Fruit fly (Drosophila melanogaster) whole organism, wandering third instar larva: ENCODE data around the gene lsn.

Experiments
- Abd-B ChIP-seq: fragments of >200 bp; optimal IDR thresholded peaks from 2 replicates; lab custom pipeline; 2017; ENCODE audit warnings: missing biosample characterization, missing genetic modification characterization
- CG32264 ChIP-seq: fragments of 200-800 bp; sonication (Bioruptor generic); optimal IDR thresholded peaks from 2 replicates; lab custom pipeline; 2016; ENCODE audit warnings: missing biosample characterization, missing genetic modification characterization
- CG9705 ChIP-seq: fragments of 200-800 bp; sonication (Bioruptor generic); optimal IDR thresholded peaks from 2 replicates; lab custom pipeline; 2018; ENCODE audit warnings: missing biosample characterization, mild to moderate bottlenecking, missing genetic modification characterization
- CrebA ChIP-seq: fragments of 200-800 bp; sonication (Bioruptor generic); optimal IDR thresholded peaks from 2 replicates; lab custom pipeline; 2016; ENCODE audit warnings: missing biosample characterization, mild to moderate bottlenecking, missing genetic modification characterization, borderline replicate concordance
- Dfd ChIP-seq: fragments of >200 bp; optimal IDR thresholded peaks from 2 replicates; lab custom pipeline; 2017; ENCODE audit warnings: missing biosample characterization, missing genetic modification characterization
- Dif ChIP-seq: fragments of 200-275, 200-300 bp; sonication (Bioruptor generic); optimal IDR thresholded peaks from 2 replicates; lab custom pipeline; 2018; ENCODE audit warnings: missing biosample characterization, missing genetic modification characterization; ENCODE audit not compliant: partially characterized antibody
- GATAd ChIP-seq: sonication (Bioruptor generic); optimal IDR thresholded peaks from 2 replicates; lab custom pipeline; 2016; ENCODE audit warnings: missing biosample characterization, missing genetic modification characterization
- HLH106 ChIP-seq: fragments of 200-800 bp; optimal IDR thresholded peaks from 3 replicates; lab custom pipeline; 2019; ENCODE audit warnings: missing biosample characterization, mild to moderate bottlenecking, missing genetic modification characterization, moderate library complexity
- Hnf4 ChIP-seq: fragments of 200-800 bp; sonication (Bioruptor generic); optimal IDR thresholded peaks from 2 replicates; lab custom pipeline; 2016; ENCODE audit warnings: missing biosample characterization, mild to moderate bottlenecking, missing genetic modification characterization
- Hr78 ChIP-seq: fragments of >200 bp; optimal IDR thresholded peaks from 2 replicates; lab custom pipeline; 2017; ENCODE audit warnings: missing biosample characterization, missing genetic modification characterization
- Hr83 ChIP-seq: fragments of 200-300 bp; sonication (Bioruptor generic); optimal IDR thresholded peaks from 2 replicates; lab custom pipeline; 2016; ENCODE audit warnings: missing biosample characterization, mild to moderate bottlenecking, missing genetic modification characterization, moderate library complexity; ENCODE audit not compliant: poor library complexity, severe bottlenecking
- Jra ChIP-seq: sonication (Bioruptor generic); optimal IDR thresholded peaks from 2 replicates; lab custom pipeline; 2016; ENCODE audit warnings: missing biosample characterization, missing genetic modification characterization
- Mio ChIP-seq: sonication (Bioruptor generic); optimal IDR thresholded peaks from 2 replicates; lab custom pipeline; 2016; ENCODE audit warnings: missing biosample characterization, missing genetic modification characterization
- Myc ChIP-seq: fragments of >200 bp; optimal IDR thresholded peaks from 2 replicates; lab custom pipeline; 2017
- N ChIP-seq: fragments of >200 bp; optimal IDR thresholded peaks from 2 replicates; lab custom pipeline; 2018; ENCODE audit warnings: missing biosample characterization, missing external identifiers, missing genetic modification characterization
- OdsH ChIP-seq: fragments of 200-800 bp; sonication (Bioruptor generic); optimal IDR thresholded peaks from 2 replicates; lab custom pipeline; 2016; ENCODE audit warnings: missing biosample characterization, mild to moderate bottlenecking, missing genetic modification characterization
- Rel ChIP-seq, 2 experiments: fragments of 200-800 bp; sonication (Bioruptor generic) in 1 of 2; optimal IDR thresholded peaks; 2 replicates in 1 of 2; 3 replicates in 1 of 2; lab custom pipeline; 2016 to 2019; ENCODE audit warnings: mild to moderate bottlenecking in 2 of 2, missing biosample characterization in 2 of 2, missing genetic modification characterization in 2 of 2, moderate library complexity in 1 of 2
- Sp1 ChIP-seq: fragments of 200-800 bp; sonication (Bioruptor generic); optimal IDR thresholded peaks from 3 replicates; lab custom pipeline; 2019; ENCODE audit warnings: missing biosample characterization, mild to moderate bottlenecking, missing genetic modification characterization, moderate library complexity
- Vsx2 ChIP-seq: fragments of 200-300, 225-300 bp; sonication (Bioruptor generic); optimal IDR thresholded peaks from 2 replicates; lab custom pipeline; 2018; ENCODE audit warnings: missing biosample characterization, missing genetic modification characterization; ENCODE audit not compliant: partially characterized antibody
- br ChIP-seq: fragments of 200-800 bp; sonication (Bioruptor generic); optimal IDR thresholded peaks from 2 replicates; lab custom pipeline; 2016; ENCODE audit warnings: missing biosample characterization, missing genetic modification characterization
- brk ChIP-seq: fragments of 200-800 bp; sonication (Bioruptor generic); optimal IDR thresholded peaks from 2 replicates; lab custom pipeline; 2016; ENCODE audit warnings: missing biosample characterization, mild to moderate bottlenecking, missing genetic modification characterization
- dl ChIP-seq, 2 experiments: fragments of 175-275, 200-275 bp in 1 of 2; fragments of 200-275 bp in 1 of 2; sonication (Bioruptor generic); optimal IDR thresholded peaks; lab custom pipeline; 2018; ENCODE audit warnings: mild to moderate bottlenecking in 2 of 2, missing biosample characterization in 2 of 2, missing genetic modification characterization in 2 of 2, moderate library complexity in 2 of 2; ENCODE audit not compliant: partially characterized antibody in 2 of 2, insufficient read depth in 1 of 2
- dmrt93B ChIP-seq: fragments of 200-800 bp; sonication (Bioruptor generic); optimal IDR thresholded peaks from 2 replicates; lab custom pipeline; 2018; ENCODE audit warnings: missing biosample characterization, mild to moderate bottlenecking, missing genetic modification characterization
- dsf ChIP-seq: sonication (Bioruptor generic); optimal IDR thresholded peaks from 2 replicates; lab custom pipeline; 2016; ENCODE audit warnings: missing biosample characterization, missing genetic modification characterization, borderline replicate concordance
- ey ChIP-seq: fragments of 200-800 bp; sonication (Bioruptor generic); optimal IDR thresholded peaks from 2 replicates; lab custom pipeline; 2016; ENCODE audit warnings: missing biosample characterization, missing genetic modification characterization
- foxo ChIP-seq, 2 experiments: fragments of 200-800 bp; sonication (Bioruptor generic); optimal IDR thresholded peaks; 2 replicates in 1 of 2; 3 replicates in 1 of 2; lab custom pipeline; 2016 to 2017; ENCODE audit warnings: missing biosample characterization in 2 of 2, missing genetic modification characterization in 2 of 2
- fru ChIP-seq: fragments of 200-800 bp; sonication (Bioruptor generic); optimal IDR thresholded peaks from 3 replicates; lab custom pipeline; 2016; ENCODE audit warnings: missing biosample characterization, mild to moderate bottlenecking, missing genetic modification characterization
- h ChIP-seq: fragments of 200-800 bp; sonication (Bioruptor generic); optimal IDR thresholded peaks from 3 replicates; lab custom pipeline; 2016; ENCODE audit warnings: missing biosample characterization, mild to moderate bottlenecking, missing genetic modification characterization
- jim ChIP-seq: fragments of 175-275, 200-325 bp; sonication (Bioruptor generic); optimal IDR thresholded peaks from 2 replicates; lab custom pipeline; 2016; ENCODE audit warnings: missing biosample characterization, mild to moderate bottlenecking, missing genetic modification characterization
- lola ChIP-seq: fragments of >200 bp; optimal IDR thresholded peaks from 2 replicates; lab custom pipeline; 2017; ENCODE audit warnings: missing biosample characterization, missing genetic modification characterization
- pan ChIP-seq: fragments of >200 bp; optimal IDR thresholded peaks from 2 replicates; lab custom pipeline; 2017
- psq ChIP-seq: fragments of 200-800 bp; sonication (Bioruptor generic); optimal IDR thresholded peaks from 3 replicates; lab custom pipeline; 2017; ENCODE audit warnings: missing biosample characterization, mild to moderate bottlenecking, missing genetic modification characterization, moderate library complexity
- rgr ChIP-seq: fragments of 200-800 bp; sonication (Bioruptor generic); optimal IDR thresholded peaks from 3 replicates; lab custom pipeline; 2016; ENCODE audit warnings: missing biosample characterization, mild to moderate bottlenecking, missing genetic modification characterization
- sage ChIP-seq: fragments of 200-800 bp; sonication (Bioruptor generic); optimal IDR thresholded peaks from 2 replicates; lab custom pipeline; 2016; ENCODE audit warnings: missing biosample characterization, mild to moderate bottlenecking, missing genetic modification characterization
- sv ChIP-seq: fragments of 200-800 bp; sonication (Bioruptor generic); optimal IDR thresholded peaks from 3 replicates; lab custom pipeline; 2016; ENCODE audit warnings: missing biosample characterization, missing genetic modification characterization
- tai ChIP-seq: sonication (Bioruptor generic); optimal IDR thresholded peaks from 2 replicates; lab custom pipeline; 2016; ENCODE audit warnings: missing biosample characterization, missing genetic modification characterization
- usp ChIP-seq: fragments of >200 bp; optimal IDR thresholded peaks from 2 replicates; lab custom pipeline; 2017; ENCODE audit warnings: missing biosample characterization, missing genetic modification characterization
- woc ChIP-seq: sonication (Bioruptor generic); optimal IDR thresholded peaks from 2 replicates; lab custom pipeline; 2016; ENCODE audit warnings: missing biosample characterization, mild to moderate bottlenecking, missing genetic modification characterization

The lsn gene

dm6 chr3R:21854574-21855468, 10.1 kb upstream of the lsn start:
- TF ChIP-seq Dfd (GFP tag; lab: Kevin White, UChicago) (no peak), fru (GFP tag; lab: Kevin White, UChicago) (no peak), psq (GFP tag; lab: Kevin White, UChicago) (peak; percentile 37)

DNA sequence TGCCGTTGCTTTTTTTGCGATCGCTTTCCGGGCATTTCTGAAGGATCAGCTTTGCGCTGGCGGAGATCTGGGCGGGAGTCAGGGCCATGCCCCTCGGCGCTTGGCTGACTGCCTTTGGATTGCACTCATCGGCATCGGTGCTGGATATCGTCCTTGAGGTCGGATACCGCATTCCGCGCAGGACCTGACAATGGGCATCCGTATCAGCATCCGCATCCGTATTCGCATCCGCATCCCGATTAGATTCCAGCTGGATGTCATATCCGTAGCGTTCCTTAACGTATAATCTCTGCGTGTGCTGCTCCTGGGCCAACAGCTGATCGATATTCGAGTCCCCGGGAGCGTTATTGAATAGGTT, 9.5 kb upstream of the lsn start:
- no peak for TF ChIP-seq Mio (GFP tag; lab: Kevin White, UChicago)
- no peak for TF ChIP-seq CrebA
- no peak for TF ChIP-seq Hr83 (GFP tag; lab: Kevin White, UChicago)
- no peak for TF ChIP-seq foxo (GFP tag; optimal IDR thresholded peaks at IDR 0.05; lab: Kevin White, UChicago)
- TF ChIP-seq Abd-B (GFP tag; lab: Kevin White, UChicago): no peak
- TF ChIP-seq Hr78: no peak
- no peak for TF ChIP-seq lola (GFP tag; lab: Kevin White, UChicago)
- TF ChIP-seq dmrt93B (GFP tag; lab: Kevin White, UChicago): no peak
- no peak for TF ChIP-seq fru (GFP tag; lab: Kevin White, UChicago)
- TF ChIP-seq pan: no peak
- no peak for TF ChIP-seq dl (GFP tag; optimal IDR thresholded peaks at IDR 0.05; lab: Kevin White, UChicago; ENCODE audit: insufficient read depth in 1 of 2, partially characterized antibody in 2 of 2)
- TF ChIP-seq Rel (GFP tag; optimal IDR thresholded peaks at IDR 0.05; lab: Kevin White, UChicago): no peak
- TF ChIP-seq Rel (tag; optimal IDR thresholded peaks at IDR 0.05; lab: Kevin White, UChicago): no peak
- no peak for TF ChIP-seq Hnf4 (GFP tag; lab: Kevin White, UChicago)
- no peak for TF ChIP-seq woc (GFP tag; lab: Kevin White, UChicago)
- no peak for TF ChIP-seq Vsx2 (GFP tag; lab: Kevin White, UChicago)

DNA sequence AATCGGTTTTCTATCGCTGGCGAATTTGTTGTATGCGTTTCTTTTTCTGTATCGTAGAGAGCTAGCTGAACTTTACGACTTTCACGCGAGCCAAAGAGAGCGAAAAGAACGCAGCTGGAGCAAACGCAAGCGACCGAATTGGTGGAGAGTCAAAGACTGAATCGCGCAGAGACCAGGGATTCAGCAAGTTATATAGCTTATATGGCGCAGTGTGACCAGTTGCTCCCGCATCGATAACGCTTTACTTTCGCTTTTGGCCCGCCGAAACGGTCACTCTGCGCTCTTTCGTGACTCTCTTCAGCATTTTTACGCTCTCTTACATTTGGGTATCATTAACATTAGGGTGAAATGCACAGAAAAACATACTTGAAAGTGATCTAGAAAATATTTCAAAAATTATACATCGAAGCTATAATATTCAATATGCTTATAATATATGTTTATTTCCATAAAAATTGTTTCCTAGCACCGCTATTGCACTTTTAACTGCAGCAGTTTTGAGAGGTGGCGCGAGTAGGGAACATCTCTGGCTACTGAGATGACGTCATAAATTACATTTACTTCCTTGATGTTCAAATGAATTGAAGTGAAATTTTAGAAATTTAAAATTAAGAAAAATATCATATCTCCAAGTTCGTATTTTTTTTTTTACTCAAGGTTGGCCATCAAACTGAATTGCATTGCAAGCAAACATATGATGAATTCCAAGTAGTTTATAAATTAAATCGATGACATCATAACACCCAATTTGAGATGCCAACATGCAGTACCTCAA, 8.7 kb upstream of the lsn start, which contains the start of gene glec:
TSS of gene glec (minus strand) at position 169 of the 775 bp plus-strand sequence.
- TF ChIP-seq lola (GFP tag; lab: Kevin White, UChicago) (no peak), ey (GFP tag; lab: Kevin White, UChicago) (peak; percentile 50), brk (GFP tag; lab: Kevin White, UChicago) (peak; percentile 54), HLH106 (tag; lab: Kevin White, UChicago) (no peak), fru (GFP tag; lab: Kevin White, UChicago) (peak; percentile 30), dl (GFP tag; optimal IDR thresholded peaks at IDR 0.05; lab: Kevin White, UChicago; ENCODE audit: insufficient read depth in 1 of 2, partially characterized antibody in 2 of 2) (no peak), Hr78 (no peak), Vsx2 (GFP tag; lab: Kevin White, UChicago) (no peak), Myc (lab: Kevin White, UChicago) (no peak), rgr (GFP tag; lab: Kevin White, UChicago) (peak; percentile 44), N (no peak), tai (GFP tag; lab: Kevin White, UChicago) (peak; percentile 26), Hnf4 (GFP tag; lab: Kevin White, UChicago) (peak; percentile 71), sv (GFP tag; lab: Kevin White, UChicago) (peak; percentile 61), CrebA (peak; percentile 64), OdsH (GFP tag; lab: Kevin White, UChicago) (peak; percentile 55), CG32264 (peak; percentile 11), woc (GFP tag; lab: Kevin White, UChicago) (peak; percentile 74), br (GFP tag; lab: Kevin White, UChicago) (peak; percentile 29), Sp1 (GFP tag; lab: Kevin White, UChicago) (peak; percentile 50), Rel (GFP tag; optimal IDR thresholded peaks at IDR 0.05; lab: Kevin White, UChicago) (peak; percentile 35), Rel (tag; optimal IDR thresholded peaks at IDR 0.05; lab: Kevin White, UChicago) (peak; percentile 70), usp (GFP tag; lab: Kevin White, UChicago) (no peak), Dfd (GFP tag; lab: Kevin White, UChicago) (no peak), foxo (GFP tag; optimal IDR thresholded peaks at IDR 0.05; lab: Kevin White, UChicago) (peak; percentile 34 to 48), h (GFP tag; lab: Kevin White, UChicago) (peak; percentile 55), pan (no peak), GATAd (GFP tag; lab: Kevin White, UChicago) (no peak), Abd-B (GFP tag; lab: Kevin White, UChicago) (no peak), CG9705 (peak; percentile 17), Mio (GFP tag; lab: Kevin White, UChicago) (peak; percentile 28), Jra (GFP tag; lab: Kevin White, UChicago) (peak; percentile 43), dsf (GFP tag; lab: Kevin White, UChicago) (no peak), dmrt93B (GFP tag; lab: Kevin White, UChicago) (no peak), sage (GFP tag; lab: Kevin White, UChicago) (peak; percentile 56), Dif (peak; percentile 28), Hr83 (GFP tag; lab: Kevin White, UChicago) (peak; percentile 92), jim (GFP tag; lab: Kevin White, UChicago) (peak; percentile 82), psq (GFP tag; lab: Kevin White, UChicago) (peak; percentile 62)
